Worm (Caenorhabditis elegans): ENCODE measurements around the gene cey-1.
A peak's percentile ranks its signal among the peaks of the same experiment; 100 is the strongest.

The cey-1 gene

ce11 chrII:11015210-11015609 lies 25.8 kb downstream of the cey-1 start:
- TF ChIP-seq drap-1 (GFP tag; optimal IDR thresholded peaks at IDR 0.05) = no peak
- no peak for TF ChIP-seq nhr-2 (tag; optimal IDR thresholded peaks at IDR 0.05)
- no peak for TF ChIP-seq mab-5 (tag; optimal IDR thresholded peaks at IDR 0.05)
- no peak for TF ChIP-seq elt-3 (tag; optimal IDR thresholded peaks at IDR 0.05)
- TF ChIP-seq M03D4.4 (tag; optimal IDR thresholded peaks at IDR 0.05) = no peak
- TF ChIP-seq nhr-237 (tag; optimal IDR thresholded peaks at IDR 0.05) = no peak

- TF ChIP-seq sptf-1 (tag; optimal IDR thresholded peaks at IDR 0.05) (no peak), mep-1 (tag; optimal IDR thresholded peaks at IDR 0.05) (no peak), ces-1 (GFP tag; optimal IDR thresholded peaks at IDR 0.05) (no peak)
These were observed 27.3 kb downstream of the cey-1 start, which contains the start of gene col-81 for ce11 chrII:11013667-11014066. Gene col-81, minus strand, starts transcription at chrII:11013767.

- TF ChIP-seq lin-13 (tag; optimal IDR thresholded peaks at IDR 0.05) (no peak), mls-2 (tag; optimal IDR thresholded peaks at IDR 0.05) (no peak), nhr-237 (tag; optimal IDR thresholded peaks at IDR 0.05) (no peak), lsy-2 (tag; optimal IDR thresholded peaks at IDR 0.05) (no peak), ceh-83 (GFP tag; optimal IDR thresholded peaks at IDR 0.05) (peak; percentile 17)
These were observed 28.4 kb downstream of the cey-1 start for ce11 chrII:11012532-11013179.

ce11 chrII:11010914-11011313 lies 30.1 kb downstream of the cey-1 start:
- TF ChIP-seq flh-1 (GFP tag; optimal IDR thresholded peaks at IDR 0.05) (no peak), nhr-12 (tag; optimal IDR thresholded peaks at IDR 0.05) (no peak), cnd-1 (tag; optimal IDR thresholded peaks at IDR 0.05) (no peak), hlh-1 (tag; optimal IDR thresholded peaks at IDR 0.05) (no peak), bed-3 (GFP tag; optimal IDR thresholded peaks at IDR 0.05) (no peak), elt-1 (tag; optimal IDR thresholded peaks at IDR 0.05; ENCODE audit: borderline replicate concordance, insufficient read depth) (no peak), unc-120 (tag; optimal IDR thresholded peaks at IDR 0.05; ENCODE audit: poor library complexity, severe bottlenecking) (no peak), unc-62 (GFP tag; optimal IDR thresholded peaks at IDR 0.05) (no peak), ztf-11 (tag; optimal IDR thresholded peaks at IDR 0.05) (no peak), ceh-39 (tag; optimal IDR thresholded peaks at IDR 0.05) (no peak), tbx-8 (GFP tag; optimal IDR thresholded peaks at IDR 0.05) (no peak), M03D4.4 (tag; optimal IDR thresholded peaks at IDR 0.05) (no peak), drap-1 (GFP tag; optimal IDR thresholded peaks at IDR 0.05) (no peak), lsy-2 (tag; optimal IDR thresholded peaks at IDR 0.05) (no peak), lin-13 (tag; optimal IDR thresholded peaks at IDR 0.05) (no peak), nhr-28 (tag; optimal IDR thresholded peaks at IDR 0.05) (no peak)

ce11 chrII:11004381-11004780 lies 36.6 kb downstream of the cey-1 start:
- TF ChIP-seq ceh-43 (GFP tag; optimal IDR thresholded peaks at IDR 0.05) = no peak
- TF ChIP-seq ztf-11 (tag; optimal IDR thresholded peaks at IDR 0.05) = no peak
- no peak for TF ChIP-seq mep-1 (tag; optimal IDR thresholded peaks at IDR 0.05)
- TF ChIP-seq zip-8 (tag; optimal IDR thresholded peaks at IDR 0.05) = no peak
- no peak for TF ChIP-seq unc-62 (GFP tag; optimal IDR thresholded peaks at IDR 0.05)
- TF ChIP-seq snpc-4 (tag; optimal IDR thresholded peaks at IDR 0.05) = no peak
- TF ChIP-seq blmp-1 (tag; optimal IDR thresholded peaks at IDR 0.05) = no peak
- no peak for TF ChIP-seq ceh-83 (GFP tag; optimal IDR thresholded peaks at IDR 0.05)
- no peak for TF ChIP-seq nhr-28 (tag; optimal IDR thresholded peaks at IDR 0.05)
- no peak for TF ChIP-seq lsy-2 (tag; optimal IDR thresholded peaks at IDR 0.05)
- no peak for TF ChIP-seq sptf-1 (tag; optimal IDR thresholded peaks at IDR 0.05)
- TF ChIP-seq lin-32 (GFP tag; optimal IDR thresholded peaks at IDR 0.05) = no peak

ce11 chrII:10999109-10999508 lies 41.9 kb downstream of the cey-1 start:
- no peak for TF ChIP-seq mep-1 (tag; optimal IDR thresholded peaks at IDR 0.05)
- no peak for TF ChIP-seq tbx-8 (GFP tag; optimal IDR thresholded peaks at IDR 0.05)
- no peak for TF ChIP-seq ztf-11 (tag; optimal IDR thresholded peaks at IDR 0.05)
- TF ChIP-seq ces-1 (GFP tag; optimal IDR thresholded peaks at IDR 0.05) = peak; percentile 95
